Fruit fly (Drosophila melanogaster) whole organism, pupa: Measurements from ENCODE around the gene ND-B22.
A peak's percentile ranks its signal among the peaks of the same experiment; 100 is the strongest.

Experiments
- CG10348 ChIP-seq: fragments of 200-800 bp; sonication (Bioruptor generic); IDR thresholded peaks from 2 replicates; pipeline ENCODE4 v1.3.6; 2022; ENCODE audit warnings: missing biosample characterization, missing genetic modification characterization
- CG12605 ChIP-seq: fragments of 200-800 bp; sonication (Bioruptor generic); IDR thresholded peaks from 2 replicates; pipeline ENCODE4 v1.3.6; 2022; ENCODE audit warnings: missing biosample characterization, missing genetic modification characterization
- CG13204 ChIP-seq: fragments of 200-800 bp; sonication (Bioruptor generic); optimal IDR thresholded peaks from 2 replicates; lab custom pipeline; 2018; ENCODE audit warnings: missing biosample characterization, mild to moderate bottlenecking, missing genetic modification characterization, moderate library complexity
- CG14655 ChIP-seq: fragments of 200-800 bp; sonication (Bioruptor generic); optimal IDR thresholded peaks from 3 replicates; lab custom pipeline; 2017; ENCODE audit warnings: mild to moderate bottlenecking, missing biosample characterization, missing genetic modification reagents, missing genetic modification characterization
- CG15710 ChIP-seq: fragments of 200-800 bp; sonication (Bioruptor generic); optimal IDR thresholded peaks from 2 replicates; lab custom pipeline; 2018; ENCODE audit warnings: missing biosample characterization, mild to moderate bottlenecking, missing genetic modification characterization, moderate library complexity
- CG17806 ChIP-seq: fragments of 200-800 bp; sonication (Bioruptor generic); optimal IDR thresholded peaks from 2 replicates; lab custom pipeline; 2018; ENCODE audit warnings: missing biosample characterization, mild to moderate bottlenecking, missing genetic modification characterization, moderate library complexity
- CG32121 ChIP-seq: fragments of 200-800 bp; sonication (Bioruptor generic); IDR thresholded peaks from 2 replicates; pipeline ENCODE4 v1.3.6; 2022; ENCODE audit warnings: missing biosample characterization, missing genetic modification characterization
- CG34367 ChIP-seq: fragments of 200-800 bp; sonication (Bioruptor generic); optimal IDR thresholded peaks from 2 replicates; lab custom pipeline; 2018; ENCODE audit warnings: missing biosample characterization, mild to moderate bottlenecking, missing genetic modification characterization
- CG4496 ChIP-seq: fragments of 200-800 bp; sonication (Bioruptor generic); IDR thresholded peaks from 3 replicates; pipeline ENCODE4 v1.3.6; 2022; ENCODE audit warnings: missing biosample characterization, missing genetic modification characterization
- CG8159 ChIP-seq: fragments of 200-800 bp; sonication (Bioruptor generic); optimal IDR thresholded peaks from 3 replicates; lab custom pipeline; 2018; ENCODE audit warnings: missing biosample characterization, mild to moderate bottlenecking, missing genetic modification characterization, moderate library complexity
- CG8301 ChIP-seq: fragments of 200-800 bp; sonication (Bioruptor generic); optimal IDR thresholded peaks from 2 replicates; lab custom pipeline; 2018; ENCODE audit warnings: missing biosample characterization, mild to moderate bottlenecking, missing genetic modification characterization
- CG9948 ChIP-seq: fragments of 200-800 bp; sonication (Bioruptor generic); optimal IDR thresholded peaks from 2 replicates; lab custom pipeline; 2018; ENCODE audit warnings: missing biosample characterization, mild to moderate bottlenecking, missing genetic modification characterization, moderate library complexity
- D1 ChIP-seq: fragments of 200-800 bp; sonication (Bioruptor generic); optimal IDR thresholded peaks from 2 replicates; lab custom pipeline; 2018; ENCODE audit warnings: missing biosample characterization, mild to moderate bottlenecking, missing genetic modification characterization, moderate library complexity
- EcR ChIP-seq: fragments of 200-800 bp; sonication (Bioruptor generic); optimal IDR thresholded peaks from 3 replicates; lab custom pipeline; 2019; ENCODE audit warnings: missing biosample characterization, missing genetic modification characterization, mild to moderate bottlenecking, moderate library complexity, missing genetic modification reagents
- Ets98B ChIP-seq: fragments of 200-800 bp; sonication (Bioruptor generic); IDR thresholded peaks from 2 replicates; pipeline ENCODE4 v1.3.6; 2022; ENCODE audit warnings: missing biosample characterization, missing genetic modification characterization
- Pif1A ChIP-seq: fragments of 200-800 bp; sonication (Bioruptor generic); optimal IDR thresholded peaks from 3 replicates; lab custom pipeline; 2016; ENCODE audit warnings: missing biosample characterization, missing genetic modification characterization
- Pif1B ChIP-seq: fragments of 200-800 bp; sonication (Bioruptor generic); optimal IDR thresholded peaks from 3 replicates; lab custom pipeline; 2016; ENCODE audit warnings: missing biosample characterization, missing genetic modification characterization
- Snoo ChIP-seq: fragments of 200-800 bp; sonication (Bioruptor generic); optimal IDR thresholded peaks from 3 replicates; lab custom pipeline; 2017; ENCODE audit warnings: missing biosample characterization, mild to moderate bottlenecking, missing genetic modification characterization, inconsistent platforms
- fd96Ca ChIP-seq: fragments of 200-800 bp; sonication (Bioruptor generic); IDR thresholded peaks from 3 replicates; pipeline ENCODE4 v1.3.6; 2022; ENCODE audit warnings: missing biosample characterization, missing genetic modification characterization
- gl ChIP-seq: fragments of 200-800 bp; sonication (Bioruptor generic); optimal IDR thresholded peaks from 2 replicates; lab custom pipeline; 2018; ENCODE audit warnings: missing biosample characterization, mild to moderate bottlenecking, missing genetic modification characterization
- rn ChIP-seq: fragments of 200-800 bp; sonication (Bioruptor generic); IDR thresholded peaks from 2 replicates; pipeline ENCODE4 v1.3.6; 2022; ENCODE audit warnings: missing biosample characterization, missing genetic modification characterization

The ND-B22 gene

DNA sequence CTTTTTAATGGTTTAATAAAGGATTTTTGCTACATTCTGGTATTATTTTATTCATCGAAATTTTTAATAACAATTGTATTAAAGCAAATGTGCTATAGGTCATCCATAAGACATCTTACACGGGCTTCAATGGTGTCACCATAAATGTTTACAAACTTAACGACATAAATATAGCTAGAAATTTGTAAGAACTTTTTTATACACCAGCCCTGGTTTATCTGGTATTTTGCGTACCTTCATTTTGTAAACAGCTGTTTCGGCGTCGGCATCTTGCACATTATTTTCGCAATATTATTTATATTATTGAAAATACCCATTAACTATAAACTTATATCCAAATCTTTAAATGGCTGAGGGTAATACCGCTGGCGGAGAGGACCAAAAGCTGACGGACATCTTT is 3.5 kb downstream of the ND-B22 start, which contains the start of gene Tap42:
TSS of gene Tap42 (plus strand) at position 240 of the 400 bp plus-strand sequence.
- TF ChIP-seq Ets98B (no peak), Snoo (tag; lab: Kevin White, UChicago) (no peak), CG8301 (tag; lab: Kevin White, UChicago) (no peak), CG10348 (no peak), CG14655 (GFP tag; lab: Kevin White, UChicago) (no peak), CG9948 (no peak), CG4496 (no peak), rn (GFP tag; lab: Robert Waterston, UW) (no peak), Pif1B (GFP tag; lab: Kevin White, UChicago) (no peak)

DNA sequence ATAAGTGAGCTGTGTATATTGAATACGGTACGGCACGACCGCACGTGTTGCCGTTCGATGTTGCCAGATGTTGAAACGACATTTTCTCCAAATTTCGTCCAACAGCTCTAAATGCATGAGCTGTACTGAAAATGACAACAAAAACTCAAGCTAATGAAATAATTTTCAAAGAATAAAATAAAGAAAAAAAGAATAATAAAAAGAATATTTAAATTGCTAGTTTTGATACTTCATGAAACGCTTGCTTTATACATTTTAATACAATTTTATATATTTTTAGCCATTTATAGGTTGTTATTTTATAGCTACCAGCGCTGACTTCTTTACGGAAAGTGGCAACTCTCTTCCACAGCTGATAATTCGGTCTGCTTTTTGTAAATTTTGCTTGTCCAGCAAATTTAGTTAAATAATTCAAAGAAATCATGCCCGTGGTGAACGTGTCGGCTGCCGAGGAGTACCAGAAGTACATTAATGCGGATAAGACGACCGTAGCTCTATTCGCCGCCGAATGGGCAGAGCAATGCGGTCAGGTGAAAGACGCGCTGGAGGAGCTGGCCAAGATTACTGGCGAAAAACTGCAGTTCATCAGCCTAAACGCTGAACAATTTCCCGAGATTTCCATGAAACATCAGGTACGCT is 4.7 kb downstream of the ND-B22 start, which contains the start of the genes Nnp-1 and Grx3:
TSS of gene Nnp-1 (minus strand) at position 81 of the 639 bp plus-strand sequence.
TSS of gene Grx3 (plus strand) at position 339 of the 639 bp plus-strand sequence.
- TF ChIP-seq Snoo (tag; lab: Kevin White, UChicago) (peak; percentile 3), CG8301 (tag; lab: Kevin White, UChicago) (no peak), gl (no peak), CG14655 (GFP tag; lab: Kevin White, UChicago) (no peak), rn (GFP tag; lab: Robert Waterston, UW) (0 out of 2 replicates have a peak, but pooled peaks have one; percentile 13), CG8159 (peak; percentile 44), Pif1B (GFP tag; lab: Kevin White, UChicago) (no peak), EcR (GFP tag; lab: Kevin White, UChicago) (no peak), D1 (peak; percentile 30), CG9948 (peak; percentile 39), CG32121 (GFP tag; lab: Robert Waterston, UW) (0 out of 2 replicates have a peak, but pooled peaks have one; percentile 35)

DNA sequence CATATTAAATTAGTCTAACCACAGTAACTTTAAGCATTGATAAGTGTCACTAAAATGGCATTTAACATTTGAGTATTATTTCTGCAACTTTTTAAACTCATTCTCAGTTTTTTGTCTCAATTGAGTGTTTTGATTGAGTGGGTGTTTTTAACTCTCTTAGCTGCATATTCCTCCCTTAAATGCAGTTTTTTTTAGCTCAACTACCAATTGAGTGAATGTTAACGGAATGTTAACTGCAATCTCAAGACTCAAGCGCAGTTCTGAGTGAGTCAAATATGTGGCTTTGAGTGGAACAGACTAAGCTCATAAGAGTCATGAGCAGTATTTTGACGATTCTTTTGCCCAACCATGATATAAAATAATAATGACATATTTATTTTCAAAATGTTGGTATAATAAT is 8.0 kb downstream of the ND-B22 start:
- no peak for TF ChIP-seq CG12605 (GFP tag; lab: Robert Waterston, UW)
- no peak for TF ChIP-seq CG17806
- TF ChIP-seq CG4496, result no peak
- no peak for TF ChIP-seq rn (GFP tag; lab: Robert Waterston, UW)
- no peak for TF ChIP-seq Pif1A
- no peak for TF ChIP-seq Ets98B
- TF ChIP-seq D1, result no peak
- TF ChIP-seq CG10348, result no peak
- no peak for TF ChIP-seq CG14655 (GFP tag; lab: Kevin White, UChicago)
- TF ChIP-seq Snoo (tag; lab: Kevin White, UChicago), result no peak
- no peak for TF ChIP-seq CG34367 (tag; lab: Kevin White, UChicago)
- TF ChIP-seq fd96Ca, result no peak
- no peak for TF ChIP-seq CG15710 (tag; lab: Kevin White, UChicago)
- no peak for TF ChIP-seq CG13204
- TF ChIP-seq CG8301 (tag; lab: Kevin White, UChicago), result no peak
- TF ChIP-seq CG8159, result no peak
- no peak for TF ChIP-seq Pif1B (GFP tag; lab: Kevin White, UChicago)
- TF ChIP-seq, all 21 proteins: peak for 0

DNA sequence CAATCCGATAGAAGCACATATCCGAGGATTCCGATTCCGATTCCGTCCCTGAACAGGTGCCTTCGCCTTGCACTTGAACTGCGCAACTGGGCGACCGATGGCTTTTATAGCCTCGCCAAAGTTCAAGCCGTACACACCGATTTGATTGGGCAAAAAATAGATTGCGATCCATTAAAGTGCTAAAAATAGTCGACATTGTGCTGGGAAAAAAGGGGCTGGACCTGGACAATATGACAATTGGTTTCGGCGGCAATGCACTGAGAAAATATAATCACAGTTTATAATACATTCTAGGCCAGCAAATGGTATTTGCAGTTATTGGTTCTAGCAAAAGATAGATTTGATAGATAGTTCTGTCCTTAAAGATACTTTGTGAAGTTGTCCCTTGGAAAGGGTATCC is 9.4 kb downstream of the ND-B22 start, which contains the start of gene CG9377:
TSS of gene CG9377 (minus strand) at position 101 of the 400 bp plus-strand sequence.
- TF ChIP-seq CG12605 (GFP tag; lab: Robert Waterston, UW), result no peak
- no peak for TF ChIP-seq Snoo (tag; lab: Kevin White, UChicago)
- no peak for TF ChIP-seq CG10348
- TF ChIP-seq EcR (GFP tag; lab: Kevin White, UChicago), result no peak
- no peak for TF ChIP-seq CG9948

DNA sequence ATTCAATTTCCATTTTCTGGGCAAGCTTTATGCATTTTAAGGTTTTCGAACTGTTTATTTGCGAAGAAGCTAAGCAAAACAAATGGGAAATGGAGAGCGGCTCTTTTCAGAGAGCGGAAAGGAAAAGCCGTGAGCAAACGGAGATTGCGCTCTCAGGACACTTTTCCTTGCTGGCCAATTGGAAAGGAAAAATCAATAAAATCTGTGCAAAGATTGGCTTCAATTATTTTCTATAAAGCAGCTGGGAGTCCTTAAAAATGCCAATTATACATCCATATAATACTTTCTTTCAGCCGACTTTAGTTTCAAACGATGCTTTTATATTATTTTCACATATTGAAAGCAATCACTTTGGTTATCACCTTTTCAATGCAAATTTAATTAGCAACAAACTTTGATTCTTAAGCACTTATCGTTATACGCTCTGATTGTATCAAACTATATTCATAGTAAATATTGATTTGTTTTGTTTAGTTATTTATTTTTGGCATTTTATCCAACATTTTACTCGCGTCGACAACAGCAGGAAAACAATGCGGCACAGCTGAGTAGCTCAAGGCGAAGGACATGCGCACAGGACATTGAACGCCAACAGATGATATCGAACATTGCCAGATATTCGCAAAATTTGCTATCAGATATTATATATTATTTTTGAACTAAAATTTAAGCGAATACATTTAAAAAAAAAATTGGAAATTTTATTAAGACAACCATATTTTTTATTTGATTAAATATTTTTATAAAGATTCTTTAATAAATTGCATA is 16.1 kb downstream of the ND-B22 start, which contains the start of gene CG9395:
TSS of gene CG9395 (minus strand) at position 494 of the 768 bp plus-strand sequence.
- TF ChIP-seq Snoo (tag; lab: Kevin White, UChicago) (no peak), CG8301 (tag; lab: Kevin White, UChicago) (no peak), CG12605 (GFP tag; lab: Robert Waterston, UW) (no peak), rn (GFP tag; lab: Robert Waterston, UW) (no peak), fd96Ca (no peak), CG34367 (tag; lab: Kevin White, UChicago) (no peak), Ets98B (no peak), CG9948 (no peak)

DNA sequence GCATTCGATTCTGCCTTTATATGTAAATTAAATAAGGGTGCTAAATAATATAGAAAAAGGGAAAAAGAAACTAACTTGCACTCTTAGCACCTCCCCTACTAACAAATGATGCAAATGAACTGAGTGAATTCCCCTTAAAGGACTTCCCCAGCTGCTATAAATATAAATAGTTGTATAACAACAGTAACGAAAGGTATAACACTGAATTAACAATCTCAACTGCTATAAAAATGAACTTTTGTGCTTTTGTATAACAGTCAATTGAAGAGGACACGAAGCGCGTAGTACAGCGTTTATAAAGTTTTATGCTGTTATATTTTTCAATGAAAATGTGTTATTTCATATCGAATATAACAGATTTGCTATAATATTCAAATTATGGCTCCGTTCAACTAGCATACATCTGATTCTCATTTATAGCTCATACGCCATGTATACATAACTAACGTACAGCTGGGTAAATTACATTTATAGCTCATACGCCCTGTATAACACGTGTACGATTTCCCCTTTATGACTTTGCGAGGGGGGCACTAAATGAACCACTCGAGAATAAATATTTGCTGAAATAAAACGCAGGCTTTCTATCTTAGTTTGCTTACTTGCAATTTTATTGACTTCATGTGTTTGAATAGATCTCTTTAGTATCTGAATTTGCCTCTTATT is 21.5 kb downstream of the ND-B22 start:
- no peak for TF ChIP-seq Ets98B
- no peak for TF ChIP-seq CG34367 (tag; lab: Kevin White, UChicago)
- TF ChIP-seq CG9948, result no peak
- no peak for TF ChIP-seq fd96Ca
- no peak for TF ChIP-seq CG32121 (GFP tag; lab: Robert Waterston, UW)
- TF ChIP-seq CG4496, result no peak
- no peak for TF ChIP-seq Snoo (tag; lab: Kevin White, UChicago)
- no peak for TF ChIP-seq CG14655 (GFP tag; lab: Kevin White, UChicago)
- TF ChIP-seq CG13204, result no peak
- TF ChIP-seq EcR (GFP tag; lab: Kevin White, UChicago), result no peak
- TF ChIP-seq D1, result no peak
- TF ChIP-seq CG8301 (tag; lab: Kevin White, UChicago), result no peak
- TF ChIP-seq gl, result no peak
- TF ChIP-seq CG8159, result no peak
- no peak for TF ChIP-seq Pif1B (GFP tag; lab: Kevin White, UChicago)
